Fruit fly (Drosophila melanogaster) whole organism, prepupa: ENCODE results near the gene Unc-76.

Source experiments
- Blimp-1 ChIP-seq: fragments of 200-800 bp; sonication (Bioruptor generic); optimal IDR thresholded peaks from 3 replicates; lab custom pipeline; 2017; ENCODE audit warnings: missing biosample characterization, missing genetic modification characterization, mild to moderate bottlenecking, moderate library complexity, missing genetic modification reagents
- CG10669 ChIP-seq: fragments of 200-800 bp; sonication (Bioruptor generic); optimal IDR thresholded peaks from 3 replicates; lab custom pipeline; 2018; ENCODE audit warnings: missing biosample characterization, mild to moderate bottlenecking, missing genetic modification characterization, moderate library complexity
- CG11294 ChIP-seq: fragments of 200-800 bp; sonication (Bioruptor generic); IDR thresholded peaks from 2 replicates; pipeline ENCODE4 v1.3.6; 2022; ENCODE audit warnings: missing biosample characterization, missing genetic modification characterization
- CG11762 ChIP-seq: fragments of 200-800 bp; sonication (Bioruptor generic); optimal IDR thresholded peaks from 3 replicates; lab custom pipeline; 2016; ENCODE audit warnings: missing biosample characterization, missing genetic modification characterization; ENCODE audit not compliant: insufficient read depth
- CG11902 ChIP-seq: fragments of 200-800 bp; sonication (Bioruptor generic); optimal IDR thresholded peaks from 3 replicates; lab custom pipeline; 2016; ENCODE audit warnings: missing biosample characterization, missing genetic modification characterization
- CG15336 ChIP-seq: fragments of 200-800 bp; sonication (Bioruptor generic); IDR thresholded peaks from 2 replicates; pipeline ENCODE4 v1.3.6; 2022; ENCODE audit warnings: missing biosample characterization, missing genetic modification characterization
- CG16779 ChIP-seq: fragments of 200-800 bp; sonication (Bioruptor generic); optimal IDR thresholded peaks from 3 replicates; lab custom pipeline; 2017; ENCODE audit warnings: missing biosample characterization, mild to moderate bottlenecking, missing genetic modification characterization
- CG3032 ChIP-seq: fragments of 200-800 bp; optimal IDR thresholded peaks from 2 replicates; lab custom pipeline; 2019; ENCODE audit warnings: missing biosample characterization, mild to moderate bottlenecking, missing genetic modification characterization, moderate library complexity
- CG31627 ChIP-seq: fragments of 200-800 bp; sonication (Bioruptor generic); optimal IDR thresholded peaks from 3 replicates; lab custom pipeline; 2016; ENCODE audit warnings: missing biosample characterization, missing genetic modification characterization
- CG34406 ChIP-seq: fragments of 200-800 bp; sonication (Bioruptor generic); optimal IDR thresholded peaks from 3 replicates; lab custom pipeline; 2016; ENCODE audit warnings: missing biosample characterization, missing genetic modification characterization
- CG3919 ChIP-seq: fragments of 200-800 bp; sonication (Bioruptor generic); optimal IDR thresholded peaks from 3 replicates; lab custom pipeline; 2016; ENCODE audit warnings: missing biosample characterization, missing genetic modification characterization
- CG4318 ChIP-seq: fragments of 200-800 bp; sonication (Bioruptor generic); optimal IDR thresholded peaks from 3 replicates; lab custom pipeline; 2017; ENCODE audit warnings: missing biosample characterization, mild to moderate bottlenecking, missing genetic modification characterization
- CG6163 ChIP-seq: fragments of 200-800 bp; sonication (Bioruptor generic); IDR thresholded peaks from 3 replicates; pipeline ENCODE4 v1.3.6; 2022; ENCODE audit warnings: missing biosample characterization, missing genetic modification characterization
- CG6276 ChIP-seq: fragments of 200-800 bp; sonication (Bioruptor generic); optimal IDR thresholded peaks from 2 replicates; lab custom pipeline; 2017; ENCODE audit warnings: missing biosample characterization, mild to moderate bottlenecking, missing genetic modification characterization
- CG6792 ChIP-seq: fragments of 200-800 bp; sonication (Bioruptor generic); optimal IDR thresholded peaks from 3 replicates; lab custom pipeline; 2016; ENCODE audit warnings: missing biosample characterization, missing genetic modification characterization
- CG6808 ChIP-seq: fragments of 200-800 bp; sonication (Bioruptor generic); optimal IDR thresholded peaks from 3 replicates; lab custom pipeline; 2017; ENCODE audit warnings: missing biosample characterization, missing genetic modification characterization, mild to moderate bottlenecking, moderate library complexity, missing genetic modification reagents
- CG6854 ChIP-seq: fragments of 200-800 bp; sonication (Bioruptor generic); optimal IDR thresholded peaks from 2 replicates; lab custom pipeline; 2017; ENCODE audit warnings: missing biosample characterization, mild to moderate bottlenecking, missing genetic modification characterization
- CG7368 ChIP-seq: fragments of 200-800 bp; sonication (Bioruptor generic); optimal IDR thresholded peaks from 3 replicates; lab custom pipeline; 2016; ENCODE audit warnings: missing biosample characterization, missing genetic modification characterization
- CG8119 ChIP-seq: fragments of 200-800 bp; sonication (Bioruptor generic); IDR thresholded peaks from 3 replicates; pipeline ENCODE4 v1.3.6; 2022; ENCODE audit warnings: missing biosample characterization, missing genetic modification characterization
- CG8319 ChIP-seq: fragments of 200-800 bp; sonication (Bioruptor generic); optimal IDR thresholded peaks from 3 replicates; lab custom pipeline; 2016; ENCODE audit warnings: missing biosample characterization, missing genetic modification characterization
- CG8632 ChIP-seq: fragments of 200-800 bp; sonication (Bioruptor generic); optimal IDR thresholded peaks from 3 replicates; lab custom pipeline; 2016; ENCODE audit warnings: missing biosample characterization, missing genetic modification characterization
- CG9139 ChIP-seq: fragments of 200-800 bp; sonication (Bioruptor generic); optimal IDR thresholded peaks from 3 replicates; lab custom pipeline; 2017; ENCODE audit warnings: missing biosample characterization, mild to moderate bottlenecking, missing genetic modification characterization
- Eip75B ChIP-seq: fragments of 200-800 bp; sonication (Bioruptor generic); optimal IDR thresholded peaks from 3 replicates; lab custom pipeline; 2016; ENCODE audit warnings: missing biosample characterization, missing genetic modification characterization
- Eip78C ChIP-seq: fragments of 200-800 bp; sonication (Bioruptor generic); peaks from one replicate; lab custom pipeline; 2016; ENCODE audit warnings: missing biosample characterization, missing genetic modification characterization
- Eip93F ChIP-seq: fragments of 200-800 bp; sonication (Bioruptor generic); optimal IDR thresholded peaks from 2 replicates; lab custom pipeline; 2016; ENCODE audit warnings: missing biosample characterization, mild to moderate bottlenecking, missing genetic modification characterization
- Ets21C ChIP-seq: fragments of 200-800 bp; sonication (Bioruptor generic); optimal IDR thresholded peaks from 3 replicates; lab custom pipeline; 2016; ENCODE audit warnings: missing biosample characterization, missing genetic modification characterization
- Gug ChIP-seq: fragments of 200-800 bp; sonication (Bioruptor generic); IDR thresholded peaks from 2 replicates; pipeline ENCODE4 v1.3.6; 2022; ENCODE audit warnings: missing biosample characterization, missing genetic modification characterization
- Hr38 ChIP-seq: sonication (Bioruptor generic); optimal IDR thresholded peaks from 2 replicates; lab custom pipeline; 2016; ENCODE audit warnings: missing biosample characterization, missing genetic modification characterization
- Hr39 ChIP-seq: fragments of 200-800 bp; sonication (Bioruptor generic); optimal IDR thresholded peaks from 2 replicates; lab custom pipeline; 2016; ENCODE audit warnings: missing biosample characterization, missing genetic modification characterization
- Hr4 ChIP-seq: fragments of 200-800 bp; sonication (Bioruptor generic); optimal IDR thresholded peaks from 3 replicates; lab custom pipeline; 2016; ENCODE audit warnings: missing biosample characterization, missing genetic modification characterization
- Lpt ChIP-seq: fragments of 200-800 bp; sonication (Bioruptor generic); optimal IDR thresholded peaks from 3 replicates; lab custom pipeline; 2016; ENCODE audit warnings: missing biosample characterization, missing genetic modification characterization
- Met ChIP-seq: fragments of 200-800 bp; sonication (Bioruptor generic); optimal IDR thresholded peaks from 3 replicates; lab custom pipeline; 2016; ENCODE audit warnings: missing biosample characterization, missing genetic modification characterization
- OdsH ChIP-seq: fragments of 200-800 bp; sonication (Bioruptor generic); optimal IDR thresholded peaks from 3 replicates; lab custom pipeline; 2016; ENCODE audit warnings: missing biosample characterization, missing genetic modification characterization
- Smox ChIP-seq: fragments of 200-800 bp; sonication (Bioruptor generic); optimal IDR thresholded peaks from 3 replicates; lab custom pipeline; 2016; ENCODE audit warnings: missing biosample characterization, missing genetic modification characterization
- cyc ChIP-seq: fragments of 200-800 bp; sonication (Bioruptor generic); optimal IDR thresholded peaks from 3 replicates; lab custom pipeline; 2016; ENCODE audit warnings: missing biosample characterization, missing genetic modification characterization
- eg ChIP-seq: fragments of 200-800 bp; sonication (Bioruptor generic); IDR thresholded peaks from 3 replicates; pipeline ENCODE4 v1.3.6; 2022; ENCODE audit warnings: missing biosample characterization, missing genetic modification characterization
- esn ChIP-seq: fragments of 200-800 bp; sonication (Bioruptor generic); optimal IDR thresholded peaks from 2 replicates; lab custom pipeline; 2016; ENCODE audit warnings: missing biosample characterization, mild to moderate bottlenecking, missing genetic modification characterization, moderate library complexity
- fd59A ChIP-seq: fragments of 200-800 bp; sonication (Bioruptor generic); optimal IDR thresholded peaks from 2 replicates; lab custom pipeline; 2017; ENCODE audit warnings: missing biosample characterization, mild to moderate bottlenecking, missing genetic modification characterization, missing genetic modification reagents
- fkh ChIP-seq: fragments of 200-800 bp; sonication (Bioruptor generic); optimal IDR thresholded peaks from 3 replicates; lab custom pipeline; 2017; ENCODE audit warnings: missing biosample characterization, mild to moderate bottlenecking, missing genetic modification characterization, moderate library complexity
- lz ChIP-seq: fragments of 200-800 bp; sonication (Bioruptor generic); optimal IDR thresholded peaks from 3 replicates; lab custom pipeline; 2016; ENCODE audit warnings: missing biosample characterization, missing genetic modification characterization
- pdm3 ChIP-seq: fragments of 200-800 bp; sonication (Bioruptor generic); optimal IDR thresholded peaks from 3 replicates; lab custom pipeline; 2016; ENCODE audit warnings: missing biosample characterization, missing genetic modification characterization
- salr ChIP-seq, 2 experiments: fragments of 200-800 bp; sonication (Bioruptor generic); optimal IDR thresholded peaks; 3 replicates each; lab custom pipeline; 2016 to 2018; ENCODE audit warnings: missing biosample characterization in 2 of 2, missing genetic modification characterization in 2 of 2, mild to moderate bottlenecking in 1 of 2
- ss ChIP-seq, 2 experiments: fragments of 200-800 bp; sonication (Bioruptor generic); optimal IDR thresholded peaks; 2 replicates in 1 of 2; 3 replicates in 1 of 2; lab custom pipeline; 2017 to 2018; ENCODE audit warnings: mild to moderate bottlenecking in 2 of 2, missing biosample characterization in 2 of 2, missing genetic modification characterization in 2 of 2, moderate library complexity in 1 of 2
- svp ChIP-seq: fragments of 200-800 bp; sonication (Bioruptor generic); peaks from one replicate; lab custom pipeline; 2016; ENCODE audit warnings: missing biosample characterization, missing genetic modification characterization
- topi ChIP-seq: fragments of 200-800 bp; sonication (Bioruptor generic); optimal IDR thresholded peaks from 3 replicates; lab custom pipeline; 2016; ENCODE audit warnings: missing biosample characterization, missing genetic modification characterization
- vri ChIP-seq: fragments of 200-800 bp; sonication (Bioruptor generic); optimal IDR thresholded peaks from 3 replicates; lab custom pipeline; 2016; ENCODE audit warnings: missing biosample characterization, mild to moderate bottlenecking, missing genetic modification characterization

The Unc-76 gene

dm6 chrX:2135868-2136787 lies 55.7 kb downstream of the Unc-76 start (continued):
- TF ChIP-seq CG15336 (peak; percentile 61; the same call in 1 of the 2 replicates), CG8632 (no peak), Lpt (GFP tag; lab: Kevin White, UChicago) (no peak), CG3032 (tag; lab: Kevin White, UChicago) (no peak), CG11294 (peak; percentile 58), cyc (GFP tag; lab: Kevin White, UChicago) (peak; percentile 25), fkh (GFP tag; lab: Kevin White, UChicago) (peak; percentile 44)

DNA sequence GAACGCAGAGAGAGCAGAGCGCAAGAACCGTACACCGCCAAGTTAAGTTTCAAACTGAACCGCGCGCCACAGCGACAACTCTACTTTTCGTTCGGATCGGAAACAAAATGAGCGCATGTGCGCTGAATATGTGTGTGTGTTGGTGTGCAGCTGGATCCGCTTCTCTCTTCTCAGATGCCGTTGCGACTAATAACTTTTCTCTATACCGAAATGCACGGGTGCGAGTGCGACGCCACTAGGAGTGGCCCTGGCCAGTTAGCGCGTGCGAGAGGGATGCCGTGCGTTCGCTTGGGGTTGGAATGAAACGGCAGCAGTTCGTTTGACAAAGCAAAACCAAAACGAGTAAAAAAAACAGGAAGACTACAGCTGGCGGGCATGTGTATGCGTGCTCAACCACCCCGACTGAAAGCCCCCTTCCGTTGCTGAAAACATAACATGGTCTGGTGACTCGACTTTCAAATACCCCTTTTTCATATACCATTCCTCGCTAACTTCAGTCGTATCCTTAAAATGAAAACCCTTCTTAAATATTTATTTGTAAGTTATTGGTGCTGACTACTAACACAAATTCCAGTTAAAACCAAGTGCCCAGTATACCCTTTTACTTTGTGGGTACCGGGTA lies 56.5 kb downstream of the Unc-76 start:
- TF ChIP-seq CG34406 (GFP tag; lab: Kevin White, UChicago): peak; percentile 99
- peak; percentile 95 for TF ChIP-seq Hr38 (GFP tag; lab: Kevin White, UChicago)
- TF ChIP-seq salr (GFP tag; optimal IDR thresholded peaks at IDR 0.05; lab: Kevin White, UChicago): peak; percentile 96 to 100
- peak; percentile 100 for TF ChIP-seq Met (GFP tag; lab: Kevin White, UChicago)
- TF ChIP-seq CG7368 (GFP tag; lab: Kevin White, UChicago): peak; percentile 99
- peak; percentile 98 for TF ChIP-seq CG6808 (GFP tag; lab: Kevin White, UChicago)
- peak; percentile 100 for TF ChIP-seq Hr4 (GFP tag; lab: Kevin White, UChicago)
- peak; percentile 100 for TF ChIP-seq OdsH (GFP tag; lab: Kevin White, UChicago)
- peak; percentile 100 for TF ChIP-seq CG3032 (tag; lab: Kevin White, UChicago)
- TF ChIP-seq CG11294: peak; percentile 100
- peak; percentile 100 for TF ChIP-seq Lpt (GFP tag; lab: Kevin White, UChicago)
- TF ChIP-seq fd59A (GFP tag; lab: Kevin White, UChicago): peak; percentile 100
- peak; percentile 99 for TF ChIP-seq Ets21C (GFP tag; lab: Kevin White, UChicago)
- peak; percentile 99 for TF ChIP-seq Eip75B
- peak; percentile 99 for TF ChIP-seq CG6854 (GFP tag; lab: Kevin White, UChicago)
- peak; percentile 100 for TF ChIP-seq pdm3 (GFP tag; lab: Kevin White, UChicago)
- peak; percentile 100 for TF ChIP-seq topi (GFP tag; lab: Kevin White, UChicago)
- TF ChIP-seq Smox: peak; percentile 99
- TF ChIP-seq CG4318 (GFP tag; lab: Kevin White, UChicago): peak; percentile 99
- TF ChIP-seq CG11762 (GFP tag; lab: Kevin White, UChicago): peak; percentile 99
- peak; percentile 98 for TF ChIP-seq CG16779
- peak; percentile 99 for TF ChIP-seq vri (GFP tag; lab: Kevin White, UChicago)
- peak; percentile 100 for TF ChIP-seq eg
- peak; percentile 100 for TF ChIP-seq CG31627 (GFP tag; lab: Kevin White, UChicago)
- peak; percentile 98 for TF ChIP-seq CG9139 (GFP tag; lab: Kevin White, UChicago)
- peak; percentile 100 for TF ChIP-seq CG6163
- TF ChIP-seq CG6276 (GFP tag; lab: Kevin White, UChicago): peak; percentile 98
- TF ChIP-seq ss (GFP tag; optimal IDR thresholded peaks at IDR 0.05; lab: Kevin White, UChicago): peak; percentile 99
- peak; percentile 99 for TF ChIP-seq CG8319 (GFP tag; lab: Kevin White, UChicago)
- peak; percentile 99 for TF ChIP-seq esn (GFP tag; lab: Kevin White, UChicago)
- TF ChIP-seq CG15336: peak; percentile 100
- peak; percentile 96 for TF ChIP-seq Blimp-1
- TF ChIP-seq Hr39: peak; percentile 100
- peak; percentile 100 for TF ChIP-seq svp (GFP tag; lab: Kevin White, UChicago)
- TF ChIP-seq lz: peak; percentile 100
- TF ChIP-seq CG3919 (GFP tag; lab: Kevin White, UChicago): peak; percentile 100
- TF ChIP-seq CG11902: peak; percentile 100
- TF ChIP-seq CG10669 (GFP tag; lab: Kevin White, UChicago): peak; percentile 99
- TF ChIP-seq CG8119 (GFP tag; lab: Robert Waterston, UW): peak; percentile 100
- TF ChIP-seq Gug (GFP tag; lab: Robert Waterston, UW): peak; percentile 100
- TF ChIP-seq fkh (GFP tag; lab: Kevin White, UChicago): peak; percentile 99
- peak; percentile 100 for TF ChIP-seq CG6792 (GFP tag; lab: Kevin White, UChicago)
- TF ChIP-seq Eip93F: peak; percentile 100
- peak; percentile 100 for TF ChIP-seq Eip78C (GFP tag; lab: Kevin White, UChicago)
